Worm (Caenorhabditis elegans): ENCODE results near the gene ZK666.14.

The ZK666.14 gene

ce11 chrII:10461207-10461606 lies 33.4 kb upstream of the ZK666.14 start, which contains the start of gene ZK673.5:
TSS of gene ZK673.5 (plus strand) at chrII:10461507.
- TF ChIP-seq npax-4 (tag; optimal IDR thresholded peaks at IDR 0.05) (no peak), pat-9 (tag; optimal IDR thresholded peaks at IDR 0.05) (no peak), odd-2 (tag; optimal IDR thresholded peaks at IDR 0.05) (no peak), elt-4 (tag; optimal IDR thresholded peaks at IDR 0.05) (no peak), ceh-34 (tag; optimal IDR thresholded peaks at IDR 0.05) (no peak)

DNA sequence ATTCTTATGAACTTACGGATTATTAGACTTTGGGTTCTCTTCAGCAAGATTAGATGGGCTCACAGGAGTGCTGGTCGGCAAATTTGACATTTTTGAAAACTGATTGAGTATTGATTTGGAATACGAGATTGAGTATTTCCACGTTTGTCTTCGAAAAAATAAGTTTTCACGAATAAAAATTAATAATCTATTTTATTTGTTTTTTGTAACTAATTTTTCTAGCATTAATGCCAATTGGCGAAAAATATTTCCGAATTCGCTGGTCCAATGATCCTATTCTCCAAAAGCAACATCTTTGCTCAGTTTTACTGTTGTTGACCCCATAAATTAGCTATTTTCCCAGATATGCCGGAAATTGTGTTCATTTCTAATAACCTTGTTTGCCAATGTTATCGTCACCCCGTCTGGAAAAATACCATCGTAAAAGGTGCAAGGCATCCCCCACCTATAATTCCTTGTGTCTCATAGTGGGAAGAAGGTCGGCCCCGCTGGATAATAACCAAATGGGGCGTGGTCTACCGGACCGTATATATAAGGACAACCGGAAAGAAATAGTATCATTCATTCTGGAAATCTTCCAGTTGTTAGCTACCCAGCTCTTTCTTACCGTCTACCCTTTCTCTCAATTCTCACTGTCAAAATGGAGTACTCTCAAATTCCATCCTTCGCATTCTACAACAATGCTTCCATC lies 30.2 kb upstream of the ZK666.14 start, which contains the start of the genes ZK673.6 and sdz-37:
ZK673.6 (minus strand) TSS at position 101 of the 691 bp plus-strand sequence.
sdz-37 (plus strand) TSS at position 641 of the 691 bp plus-strand sequence.
- TF ChIP-seq pqm-1 (tag; optimal IDR thresholded peaks at IDR 0.05) = no peak
- no peak for TF ChIP-seq ceh-31 (tag; optimal IDR thresholded peaks at IDR 0.05)
- no peak for TF ChIP-seq hlh-8 (tag; optimal IDR thresholded peaks at IDR 0.05)
- TF ChIP-seq C08G9.2 (tag; optimal IDR thresholded peaks at IDR 0.05) = no peak

- no peak for TF ChIP-seq hlh-30 (tag; optimal IDR thresholded peaks at IDR 0.05; ENCODE audit: insufficient read depth)
- no peak for TF ChIP-seq ets-4 (tag; optimal IDR thresholded peaks at IDR 0.05)
- TF ChIP-seq ceh-18 (tag; optimal IDR thresholded peaks at IDR 0.05) = no peak
These were observed 28.0 kb upstream of the ZK666.14 start, which contains the start of gene tnc-2 for ce11 chrII:10466552-10466951. TSS of gene tnc-2 (plus strand) at chrII:10466852.

- TF ChIP-seq pax-1 (tag; optimal IDR thresholded peaks at IDR 0.05) (no peak), ceh-24 (tag; optimal IDR thresholded peaks at IDR 0.05) (no peak), pha-4 (tag; optimal IDR thresholded peaks at IDR 0.05) (no peak), sox-4 (tag; optimal IDR thresholded peaks at IDR 0.05) (no peak)
These were observed 24.4 kb upstream of the ZK666.14 start, which contains the start of gene clec-143 for ce11 chrII:10470159-10470558. TSS of gene clec-143 (minus strand) at chrII:10470297.

- TF ChIP-seq K09A11.1 (tag; optimal IDR thresholded peaks at IDR 0.05; ENCODE audit: insufficient read depth) = no peak
- no peak for TF ChIP-seq ceh-18 (tag; optimal IDR thresholded peaks at IDR 0.05)
- no peak for TF ChIP-seq lim-6 (tag; optimal IDR thresholded peaks at IDR 0.05)
- TF ChIP-seq nfya-1 (tag; optimal IDR thresholded peaks at IDR 0.05) = no peak
- no peak for TF ChIP-seq che-1 (tag; optimal IDR thresholded peaks at IDR 0.05)
- TF ChIP-seq sox-4 (tag; optimal IDR thresholded peaks at IDR 0.05) = no peak
- no peak for TF ChIP-seq dve-1 (tag; optimal IDR thresholded peaks at IDR 0.05)
- TF ChIP-seq fkh-10 (GFP tag; optimal IDR thresholded peaks at IDR 0.05) = no peak
- no peak for TF ChIP-seq eyg-1 (tag; optimal IDR thresholded peaks at IDR 0.05)
- no peak for TF ChIP-seq madf-2 (tag; optimal IDR thresholded peaks at IDR 0.05)
- no peak for TF ChIP-seq ceh-22 (tag; optimal IDR thresholded peaks at IDR 0.05)
- no peak for TF ChIP-seq nhr-11 (tag; optimal IDR thresholded peaks at IDR 0.05)
- no peak for TF ChIP-seq mec-3 (tag; optimal IDR thresholded peaks at IDR 0.05; ENCODE audit: borderline replicate concordance)
- TF ChIP-seq tbx-7 (tag; optimal IDR thresholded peaks at IDR 0.05) = no peak
- TF ChIP-seq zip-5 (tag; optimal IDR thresholded peaks at IDR 0.05) = no peak
- no peak for TF ChIP-seq K02D7.2 (tag; optimal IDR thresholded peaks at IDR 0.05)
These were observed 23.3 kb upstream of the ZK666.14 start, which contains the start of gene ZK666.1 for ce11 chrII:10471247-10471646. TSS of gene ZK666.1 (minus strand) at chrII:10471347.

DNA sequence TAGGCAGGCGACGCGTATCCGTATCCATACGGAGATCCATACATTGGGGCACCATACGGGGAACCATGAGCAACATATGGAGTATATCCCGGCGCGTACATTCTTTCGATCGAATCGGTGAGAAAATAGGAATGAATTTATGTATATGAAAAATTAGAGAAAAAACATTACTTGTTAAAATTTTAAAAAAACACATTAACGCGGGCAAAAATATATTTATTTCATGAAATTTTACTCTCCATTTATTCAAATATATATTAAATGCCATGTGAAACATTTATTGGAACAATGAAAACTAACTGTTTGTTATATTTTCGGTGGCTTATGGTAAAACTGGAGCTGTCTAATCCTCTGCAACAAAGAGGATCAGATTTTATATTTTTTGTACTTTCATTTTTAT lies 22.8 kb upstream of the ZK666.14 start, which contains the start of gene ZK666.2:
ZK666.2 (minus strand) TSS at position 101 of the 400 bp plus-strand sequence.
- TF ChIP-seq pat-9 (tag; optimal IDR thresholded peaks at IDR 0.05) = no peak
- TF ChIP-seq hlh-13 (GFP tag; optimal IDR thresholded peaks at IDR 0.05) = no peak
- no peak for TF ChIP-seq ttx-3 (tag; optimal IDR thresholded peaks at IDR 0.05)
- TF ChIP-seq hlh-6 (tag; optimal IDR thresholded peaks at IDR 0.05) = no peak
- no peak for TF ChIP-seq gmeb-2 (tag; optimal IDR thresholded peaks at IDR 0.05)
- no peak for TF ChIP-seq pha-2 (tag; optimal IDR thresholded peaks at IDR 0.05)
- no peak for TF ChIP-seq ceh-19 (GFP tag; optimal IDR thresholded peaks at IDR 0.05)
- TF ChIP-seq ceh-24 (tag; optimal IDR thresholded peaks at IDR 0.05) = no peak
- TF ChIP-seq C08G9.2 (tag; optimal IDR thresholded peaks at IDR 0.05) = no peak
- no peak for TF ChIP-seq ama-1 (optimal IDR thresholded peaks at IDR 0.05)
- no peak for TF ChIP-seq unc-3 (GFP tag; conservative IDR thresholded peaks at IDR 0.05)
- no peak for TF ChIP-seq unc-3 (tag; optimal IDR thresholded peaks at IDR 0.05)
- no peak for TF ChIP-seq elt-4 (tag; optimal IDR thresholded peaks at IDR 0.05)
- no peak for TF ChIP-seq C38D4.7 (GFP tag; optimal IDR thresholded peaks at IDR 0.05)
- TF ChIP-seq syd-9 (tag; optimal IDR thresholded peaks at IDR 0.05) = no peak
- no peak for TF ChIP-seq sox-2 (GFP tag; IDR thresholded peaks at IDR 0.05)
- TF ChIP-seq nhr-232 (tag; optimal IDR thresholded peaks at IDR 0.05) = no peak
- no peak for TF ChIP-seq mec-3 (tag; optimal IDR thresholded peaks at IDR 0.05; ENCODE audit: borderline replicate concordance)

Data from whole organism, late embryonic.